Fruit fly (Drosophila melanogaster): ENCODE results near the gene CecC.

DNA sequence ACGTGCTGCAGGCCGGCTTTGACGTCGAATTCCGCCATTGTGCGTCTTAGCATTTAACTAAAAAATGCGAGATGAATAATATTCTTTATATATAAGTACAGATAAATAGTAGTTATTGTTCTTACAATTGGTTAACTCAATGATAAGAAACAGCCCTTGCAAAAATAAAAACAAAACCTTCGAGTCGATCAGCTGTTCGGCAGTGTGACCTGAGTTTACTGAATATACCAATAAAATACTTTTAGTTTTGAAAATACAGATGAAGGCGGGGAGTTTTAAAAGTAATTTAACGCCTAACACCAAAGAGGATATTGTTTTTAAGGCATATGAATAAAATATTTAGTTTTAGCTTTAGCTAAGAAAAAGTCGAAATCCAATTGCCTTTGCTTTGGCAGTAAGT lies 38.8 kb upstream of the CecC start, which contains the start of the genes CG1983 and CG15530:
- TF ChIP-seq CG32121 (GFP tag; IDR thresholded peaks at IDR 0.05): no peak
- no peak for TF ChIP-seq CG14655 (GFP tag; optimal IDR thresholded peaks at IDR 0.05)
- no peak for TF ChIP-seq CG9948 (tag; optimal IDR thresholded peaks at IDR 0.05)
- TF ChIP-seq D1 (tag; optimal IDR thresholded peaks at IDR 0.05): no peak
- TF ChIP-seq gl (tag; optimal IDR thresholded peaks at IDR 0.05): no peak
- TF ChIP-seq CG8159 (tag; optimal IDR thresholded peaks at IDR 0.05): no peak
- TF ChIP-seq CG4496 (GFP tag; IDR thresholded peaks at IDR 0.05): no peak
- no peak for TF ChIP-seq CG8301 (tag; optimal IDR thresholded peaks at IDR 0.05)
- no peak for TF ChIP-seq Snoo (tag; optimal IDR thresholded peaks at IDR 0.05)
- TF ChIP-seq CG17806 (tag; optimal IDR thresholded peaks at IDR 0.05): no peak
- no peak for TF ChIP-seq CG34367 (tag; optimal IDR thresholded peaks at IDR 0.05)
- no peak for TF ChIP-seq CG10348 (GFP tag; IDR thresholded peaks at IDR 0.05)
